Worm (Caenorhabditis elegans) whole organism, L4 larva: ENCODE data around the gene ift-74.

ENCODE experiments used
- R02D3.7 ChIP-seq: fragments of 150-350 bp; sonication (generic microtip); optimal IDR thresholded peaks from 3 replicates; lab custom pipeline; 2014; ENCODE audit warnings: missing biosample characterization, missing genetic modification characterization
- T20F7.1 ChIP-seq: fragments of 200-800 bp; sonication (Bioruptor generic); optimal IDR thresholded peaks from 2 replicates; lab custom pipeline; 2018; ENCODE audit warnings: mild to moderate bottlenecking, missing genetic modification characterization, missing compliant biosample characterization
- ZK546.5 ChIP-seq, 2 experiments: sonication (generic microtip); optimal IDR thresholded peaks; 2 replicates each; lab custom pipeline; 2017; ENCODE audit warnings: missing biosample characterization in 2 of 2, missing genetic modification characterization in 2 of 2
- aha-1 ChIP-seq: fragments of 150-350 bp; peaks from one replicate; lab custom pipeline; 2014; ENCODE audit warnings: missing biosample characterization, missing genetic modification characterization
- cey-2 ChIP-seq: sonication (generic microtip); optimal IDR thresholded peaks from 3 replicates; lab custom pipeline; 2017; ENCODE audit warnings: missing genetic modification characterization, mild to moderate bottlenecking, missing compliant biosample characterization, antibody characterized with exemption, borderline replicate concordance; ENCODE audit not compliant: insufficient read depth
- ctbp-1 ChIP-seq: fragments of 200-800 bp; sonication (Bioruptor generic); IDR thresholded peaks from 2 replicates; pipeline ENCODE4 v1.3.6; 2022; ENCODE audit warnings: missing genetic modification reagents, missing genetic modification characterization, missing compliant biosample characterization
- daf-12 ChIP-seq: fragments of 150-350 bp; optimal IDR thresholded peaks from 2 replicates; lab custom pipeline; 2014; ENCODE audit warnings: missing biosample characterization, missing genetic modification reagents, missing genetic modification characterization
- daf-16 ChIP-seq, 3 experiments: sonication (generic microtip); optimal IDR thresholded peaks; 2 replicates each; lab custom pipeline; 2016 to 2017; ENCODE audit warnings: missing genetic modification characterization in 3 of 3, missing genetic modification reagents in 3 of 3, mild to moderate bottlenecking in 2 of 3, missing compliant biosample characterization in 2 of 3, missing biosample characterization in 1 of 3, moderate library complexity in 1 of 3
- fkh-10 ChIP-seq: fragments of 150-350 bp; optimal IDR thresholded peaks from 2 replicates; lab custom pipeline; 2014; ENCODE audit warnings: missing biosample characterization, missing genetic modification reagents, missing genetic modification characterization
- hlh-30 ChIP-seq: sonication (generic microtip); optimal IDR thresholded peaks from 2 replicates; lab custom pipeline; 2017; ENCODE audit warnings: antibody characterized with exemption, mild to moderate bottlenecking, missing genetic modification characterization, missing compliant biosample characterization; ENCODE audit not compliant: insufficient read depth
- hmg-1.1 ChIP-seq: fragments of 200-800 bp; sonication (Bioruptor generic); IDR thresholded peaks from 2 replicates; pipeline ENCODE4 v1.3.6; 2022; ENCODE audit warnings: missing genetic modification reagents, missing genetic modification characterization, missing compliant biosample characterization
- lin-1 ChIP-seq: fragments of 200-800 bp; sonication (Bioruptor generic); IDR thresholded peaks from 2 replicates; pipeline ENCODE4 v1.3.6; 2022; ENCODE audit warnings: missing genetic modification reagents, missing genetic modification characterization, missing compliant biosample characterization
- lsy-2 ChIP-seq, 2 experiments: fragments of 150-350 bp in 1 of 2; sonication (generic microtip) in 1 of 2; optimal IDR thresholded peaks; 2 replicates each; lab custom pipeline; 2014 to 2017; ENCODE audit warnings: missing biosample characterization in 2 of 2, missing genetic modification characterization in 2 of 2
- mxl-3 ChIP-seq: fragments of 200-800 bp; sonication (Bioruptor generic); optimal IDR thresholded peaks from 2 replicates; lab custom pipeline; 2018; ENCODE audit warnings: mild to moderate bottlenecking, missing genetic modification characterization, missing compliant biosample characterization
- nhr-41 ChIP-seq: fragments of 200-800 bp; sonication (Bioruptor generic); IDR thresholded peaks from 2 replicates; pipeline ENCODE4 v1.3.6; 2022; ENCODE audit warnings: missing genetic modification reagents, missing genetic modification characterization, missing compliant biosample characterization
- nhr-6 ChIP-seq: fragments of 150-350 bp; optimal IDR thresholded peaks from 2 replicates; lab custom pipeline; 2014; ENCODE audit warnings: missing biosample characterization, missing genetic modification characterization
- unc-130 ChIP-seq: sonication (generic microtip); optimal IDR thresholded peaks from 2 replicates; lab custom pipeline; 2016; ENCODE audit warnings: missing genetic modification reagents, missing genetic modification characterization, missing compliant biosample characterization
- unc-62 ChIP-seq, 3 experiments: fragments of 150-350 bp in 1 of 3; sonication (generic microtip); optimal IDR thresholded peaks in 2 of 3; peaks in 1 of 3; 1 replicate in 1 of 3; 2 replicates in 2 of 3; lab custom pipeline; 2014 to 2017; ENCODE audit warnings: missing biosample characterization in 3 of 3, missing genetic modification characterization in 3 of 3, missing genetic modification reagents in 3 of 3, missing genotype in 1 of 3
- zip-2 ChIP-seq: fragments of 150-350 bp; optimal IDR thresholded peaks from 2 replicates; lab custom pipeline; 2014; ENCODE audit warnings: missing biosample characterization, missing genetic modification characterization

Gene ift-74

DNA sequence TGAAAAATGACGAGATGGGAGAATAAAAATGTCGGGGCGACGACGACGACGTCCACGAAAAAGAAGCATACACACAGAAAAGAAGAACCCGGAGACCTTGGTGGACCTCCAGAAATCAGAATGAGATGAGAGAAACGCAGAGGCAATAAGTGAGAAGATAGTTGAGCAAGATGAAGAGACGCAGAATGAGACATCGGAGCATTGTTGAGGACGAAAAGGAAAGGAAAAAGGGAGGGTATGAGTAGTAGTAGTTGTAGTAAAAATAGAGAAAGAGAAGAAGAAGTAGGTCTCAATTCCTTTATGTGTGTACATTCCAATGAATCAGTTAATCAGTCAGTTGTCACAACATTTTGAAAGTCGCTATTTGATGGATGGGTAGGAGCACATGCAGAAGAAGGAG is 49.5 kb downstream of the ift-74 start, which contains the start of gene T14B4.8:
T14B4.8 (minus strand) TSS at position 60 of the 400 bp plus-strand sequence.
- TF ChIP-seq lsy-2 (tag; optimal IDR thresholded peaks at IDR 0.05; lab: Kevin White, UChicago) (no peak), daf-12 (no peak), nhr-41 (GFP tag; lab: Robert Waterston, UW) (no peak), unc-62 (GFP tag; optimal IDR thresholded peaks at IDR 0.05 in 1 of 2; lab: Kevin White, UChicago) (peak in 1 of 2 experiments; percentile 94), unc-62 (tag; optimal IDR thresholded peaks at IDR 0.05; lab: Kevin White, UChicago) (no peak), R02D3.7 (no peak), ZK546.5 (tag; optimal IDR thresholded peaks at IDR 0.05; lab: Kevin White, UChicago) (no peak), cey-2 (tag; lab: Kevin White, UChicago) (no peak), zip-2 (tag; lab: Kevin White, UChicago) (no peak), hlh-30 (tag; lab: Kevin White, UChicago) (no peak), hmg-1.1 (GFP tag; lab: Robert Waterston, UW) (peak; percentile 38; the same call in 1 of the 2 replicates), T20F7.1 (GFP tag; lab: Kevin White, UChicago) (no peak), fkh-10 (peak; percentile 22), ctbp-1 (no peak), lin-1 (GFP tag; lab: Robert Waterston, UW) (no peak), unc-130 (GFP tag; lab: Kevin White, UChicago) (no peak), mxl-3 (GFP tag; lab: Kevin White, UChicago) (no peak), aha-1 (tag; lab: Kevin White, UChicago) (no peak), daf-16 (GFP tag; optimal IDR thresholded peaks at IDR 0.05; lab: Kevin White, UChicago) (no peak), daf-16 (tag; optimal IDR thresholded peaks at IDR 0.05; lab: Kevin White, UChicago) (no peak), nhr-6 (tag; lab: Kevin White, UChicago) (no peak)
